Fruit fly (Drosophila melanogaster) whole organism, embryonic: Measurements from ENCODE around the gene wry.

Experiments used
- Atf3 ChIP-seq: fragments of 200-800 bp; sonication (Bioruptor generic); optimal IDR thresholded peaks from 3 replicates; lab custom pipeline; 2016; ENCODE audit warnings: missing biosample characterization, missing genetic modification characterization
- B-H1 ChIP-seq: fragments of 200-800 bp; sonication (Bioruptor generic); IDR thresholded peaks from 3 replicates; pipeline ENCODE4 v1.3.6; 2022; ENCODE audit warnings: missing biosample characterization, missing genetic modification characterization
- CG12299 ChIP-seq: fragments of 200-800 bp; sonication (Bioruptor generic); optimal IDR thresholded peaks from 2 replicates; lab custom pipeline; 2018; ENCODE audit warnings: missing biosample characterization, mild to moderate bottlenecking, missing genetic modification characterization
- CG13894 ChIP-seq: fragments of 200-800 bp; sonication (Bioruptor generic); optimal IDR thresholded peaks from 3 replicates; lab custom pipeline; 2018; ENCODE audit warnings: missing biosample characterization, mild to moderate bottlenecking, missing genetic modification characterization, moderate library complexity
- CG14050 ChIP-seq: fragments of 200-800 bp; sonication (Bioruptor generic); IDR thresholded peaks from 3 replicates; pipeline ENCODE4 v1.3.6; 2022; ENCODE audit warnings: missing biosample characterization, missing genetic modification characterization
- CG14860 ChIP-seq: fragments of 200-800 bp; sonication (Bioruptor generic); IDR thresholded peaks from 3 replicates; pipeline ENCODE4 v1.3.6; 2022; ENCODE audit warnings: missing biosample characterization, missing genetic modification characterization; ENCODE audit not compliant: partially characterized antibody
- CG15073 ChIP-seq: fragments of 200-800 bp; sonication (Bioruptor generic); optimal IDR thresholded peaks from 2 replicates; lab custom pipeline; 2016; ENCODE audit warnings: missing biosample characterization, missing genetic modification characterization
- CG15601 ChIP-seq: fragments of 200-800 bp; sonication (Bioruptor generic); optimal IDR thresholded peaks from 3 replicates; lab custom pipeline; 2019; ENCODE audit warnings: missing biosample characterization, mild to moderate bottlenecking, missing genetic modification characterization, moderate library complexity
- CG1602 ChIP-seq: fragments of 200-800 bp; sonication (Bioruptor generic); optimal IDR thresholded peaks from 3 replicates; lab custom pipeline; 2016; ENCODE audit warnings: missing biosample characterization, missing genetic modification characterization
- CG17361 ChIP-seq: fragments of 200-800 bp; sonication (Bioruptor generic); IDR thresholded peaks from 3 replicates; pipeline ENCODE4 v1.3.6; 2022; ENCODE audit warnings: missing biosample characterization, missing genetic modification characterization
- CG30431 ChIP-seq: fragments of 200-800 bp; sonication (Bioruptor generic); optimal IDR thresholded peaks from 2 replicates; lab custom pipeline; 2017; ENCODE audit warnings: missing biosample characterization, missing genetic modification characterization
- CG3065 ChIP-seq: fragments of 200-800 bp; sonication (Bioruptor generic); optimal IDR thresholded peaks from 2 replicates; lab custom pipeline; 2016; ENCODE audit warnings: missing biosample characterization, missing genetic modification characterization
- CG31365 ChIP-seq: fragments of 200-800 bp; sonication (Bioruptor generic); optimal IDR thresholded peaks from 2 replicates; lab custom pipeline; 2018; ENCODE audit warnings: missing biosample characterization, mild to moderate bottlenecking, missing genetic modification characterization
- CG3163 ChIP-seq: fragments of 200-800 bp; sonication (Bioruptor generic); optimal IDR thresholded peaks from 3 replicates; lab custom pipeline; 2016; ENCODE audit warnings: missing biosample characterization, missing genetic modification characterization
- CG6813 ChIP-seq: fragments of 200-800 bp; sonication (Bioruptor generic); optimal IDR thresholded peaks from 2 replicates; lab custom pipeline; 2017; ENCODE audit warnings: missing biosample characterization, missing genetic modification characterization, mild to moderate bottlenecking, moderate library complexity, missing genetic modification reagents
- CG8359 ChIP-seq: fragments of 200-800 bp; sonication (Bioruptor generic); optimal IDR thresholded peaks from 2 replicates; lab custom pipeline; 2017; ENCODE audit warnings: missing biosample characterization, mild to moderate bottlenecking, missing genetic modification characterization, borderline replicate concordance
- D19A ChIP-seq: fragments of 200-800 bp; optimal IDR thresholded peaks from 3 replicates; lab custom pipeline; 2019; ENCODE audit warnings: missing biosample characterization, mild to moderate bottlenecking, missing genetic modification characterization, moderate library complexity
- Dbx ChIP-seq: fragments of 200-800 bp; sonication (Bioruptor generic); IDR thresholded peaks from 3 replicates; pipeline ENCODE4 v1.3.6; 2022; ENCODE audit warnings: missing biosample characterization, missing genetic modification characterization
- Dip3 ChIP-seq: fragments of 200-800 bp; sonication (Bioruptor generic); optimal IDR thresholded peaks from 3 replicates; lab custom pipeline; 2016; ENCODE audit warnings: missing biosample characterization, missing genetic modification characterization
- Ets97D ChIP-seq: fragments of 200-800 bp; sonication (Bioruptor generic); optimal IDR thresholded peaks from 3 replicates; lab custom pipeline; 2016; ENCODE audit warnings: missing biosample characterization, missing genetic modification characterization
- Gsc ChIP-seq: fragments of 200-800 bp; sonication (Bioruptor generic); IDR thresholded peaks from 2 replicates; pipeline ENCODE4 v1.3.6; 2022; ENCODE audit warnings: missing biosample characterization, missing genetic modification characterization
- HLH4C ChIP-seq: fragments of 200-800 bp; sonication (Bioruptor generic); IDR thresholded peaks from 3 replicates; pipeline ENCODE4 v1.3.6; 2022; ENCODE audit warnings: missing biosample characterization, missing genetic modification characterization; ENCODE audit not compliant: partially characterized antibody
- HmgZ ChIP-seq: fragments of 200-800 bp; sonication (Bioruptor generic); optimal IDR thresholded peaks from 2 replicates; lab custom pipeline; 2018; ENCODE audit warnings: missing biosample characterization, mild to moderate bottlenecking, missing genetic modification characterization
- Jarid2 ChIP-seq: fragments of 200-800 bp; sonication (Bioruptor generic); optimal IDR thresholded peaks from 3 replicates; lab custom pipeline; 2017; ENCODE audit warnings: mild to moderate bottlenecking, missing biosample characterization, missing genetic modification reagents, missing genetic modification characterization
- Lhr ChIP-seq: fragments of 200-800 bp; sonication (Bioruptor generic); optimal IDR thresholded peaks from 3 replicates; lab custom pipeline; 2017; ENCODE audit warnings: mild to moderate bottlenecking, missing biosample characterization, missing genetic modification reagents, missing genetic modification characterization
- Lim3 ChIP-seq: fragments of 200-800 bp; sonication (Bioruptor generic); IDR thresholded peaks from 2 replicates; pipeline ENCODE4 v1.3.6; 2022; ENCODE audit warnings: missing biosample characterization, missing genetic modification characterization
- NK7.1 ChIP-seq: fragments of 200-800 bp; sonication (Bioruptor generic); optimal IDR thresholded peaks from 3 replicates; lab custom pipeline; 2016; ENCODE audit warnings: missing biosample characterization, missing genetic modification characterization
- Pdp1 ChIP-seq, 2 experiments: fragments of 200-800 bp; sonication (Bioruptor generic); optimal IDR thresholded peaks; 3 replicates each; lab custom pipeline; 2016; ENCODE audit warnings: missing biosample characterization in 2 of 2, missing genetic modification characterization in 2 of 2, mild to moderate bottlenecking in 1 of 2, moderate library complexity in 1 of 2
- Scr ChIP-seq: fragments of 200-800 bp; sonication (Bioruptor generic); IDR thresholded peaks from 2 replicates; pipeline ENCODE4 v1.3.6; 2022; ENCODE audit warnings: missing biosample characterization, missing genetic modification characterization; ENCODE audit not compliant: partially characterized antibody
- Sry-β ChIP-seq: fragments of 200-800 bp; sonication (Bioruptor generic); optimal IDR thresholded peaks from 2 replicates; lab custom pipeline; 2018; ENCODE audit warnings: missing biosample characterization, mild to moderate bottlenecking, missing genetic modification characterization, moderate library complexity
- Tbp ChIP-seq: fragments of >200 bp; optimal IDR thresholded peaks from 2 replicates; lab custom pipeline; 2018; ENCODE audit warnings: missing biosample characterization, missing genetic modification characterization
- Usf ChIP-seq: fragments of 200-800 bp; sonication (Bioruptor generic); optimal IDR thresholded peaks from 2 replicates; lab custom pipeline; 2017; ENCODE audit warnings: missing genotype, missing biosample characterization, missing genetic modification characterization
- Vsx1 ChIP-seq: fragments of 200-800 bp; sonication (Bioruptor generic); optimal IDR thresholded peaks from 2 replicates; lab custom pipeline; 2017; ENCODE audit warnings: missing biosample characterization, mild to moderate bottlenecking, missing genetic modification characterization, missing genetic modification reagents
- ab ChIP-seq: fragments of 200-800 bp; sonication (Bioruptor generic); optimal IDR thresholded peaks from 2 replicates; lab custom pipeline; 2016; ENCODE audit warnings: missing biosample characterization, missing genetic modification characterization
- ash1 ChIP-seq: fragments of 200-800 bp; sonication (Bioruptor generic); optimal IDR thresholded peaks from 2 replicates; lab custom pipeline; 2018; ENCODE audit warnings: missing biosample characterization, mild to moderate bottlenecking, missing genetic modification characterization
- da ChIP-seq: fragments of 200-800 bp; sonication (Bioruptor generic); optimal IDR thresholded peaks from 2 replicates; lab custom pipeline; 2016; ENCODE audit warnings: missing biosample characterization, missing genetic modification characterization
- eyg ChIP-seq: fragments of 200-800 bp; sonication (Bioruptor generic); optimal IDR thresholded peaks from 3 replicates; lab custom pipeline; 2016; ENCODE audit warnings: missing biosample characterization, missing genetic modification characterization
- grn ChIP-seq: fragments of 200-800 bp; sonication (Bioruptor generic); optimal IDR thresholded peaks from 3 replicates; lab custom pipeline; 2017; ENCODE audit warnings: missing biosample characterization, missing genetic modification characterization
- h ChIP-seq: fragments of >200 bp; optimal IDR thresholded peaks from 2 replicates; lab custom pipeline; 2017
- insv ChIP-seq, 2 experiments: fragments of 200-800 bp; sonication (Bioruptor generic); optimal IDR thresholded peaks; 3 replicates each; lab custom pipeline; 2016 to 2018; ENCODE audit warnings: missing biosample characterization in 2 of 2, missing genetic modification characterization in 2 of 2
- lov ChIP-seq, 2 experiments: fragments of 200-800 bp in 1 of 2; fragments of >200 bp in 1 of 2; sonication (Bioruptor generic) in 1 of 2; IDR thresholded peaks in 1 of 2; optimal IDR thresholded peaks in 1 of 2; 2 replicates in 1 of 2; 3 replicates in 1 of 2; pipeline versions ENCODE4 v1.3.6 to Lab custom; 2017 to 2022; ENCODE audit warnings: missing biosample characterization in 1 of 2, missing genetic modification characterization in 1 of 2
- mirr ChIP-seq: fragments of 200-800 bp; sonication (Bioruptor generic); optimal IDR thresholded peaks from 3 replicates; lab custom pipeline; 2018; ENCODE audit warnings: missing biosample characterization, mild to moderate bottlenecking, missing genetic modification characterization
- nerfin-1 ChIP-seq: fragments of 200-800 bp; sonication (Bioruptor generic); optimal IDR thresholded peaks from 3 replicates; lab custom pipeline; 2019; ENCODE audit warnings: missing biosample characterization, mild to moderate bottlenecking, missing genetic modification characterization, moderate library complexity
- scrt ChIP-seq: fragments of 200-800 bp; sonication (Bioruptor generic); optimal IDR thresholded peaks from 2 replicates; lab custom pipeline; 2018; ENCODE audit warnings: missing biosample characterization, mild to moderate bottlenecking, missing genetic modification characterization, moderate library complexity
- so ChIP-seq: fragments of 200-800 bp; sonication (Bioruptor generic); IDR thresholded peaks from 3 replicates; pipeline ENCODE4 v1.3.6; 2022; ENCODE audit warnings: missing biosample characterization, missing genetic modification characterization
- ttk ChIP-seq: fragments of 200-800 bp; sonication (Bioruptor generic); IDR thresholded peaks from 2 replicates; pipeline ENCODE4 v2.1.2; 2022; ENCODE audit warnings: missing biosample characterization, missing genetic modification characterization
- unc-4 ChIP-seq: fragments of 200-800 bp; sonication (Bioruptor generic); IDR thresholded peaks from 2 replicates; pipeline ENCODE4 v1.3.6; 2022; ENCODE audit warnings: missing biosample characterization, missing genetic modification characterization; ENCODE audit not compliant: partially characterized antibody
- vvl ChIP-seq: fragments of 200-800 bp; sonication (Bioruptor generic); IDR thresholded peaks from 2 replicates; pipeline ENCODE4 v1.3.6; 2022; ENCODE audit warnings: missing biosample characterization, missing genetic modification characterization
- zf30C ChIP-seq: fragments of 200-800 bp; sonication (Bioruptor generic); optimal IDR thresholded peaks from 3 replicates; lab custom pipeline; 2018; ENCODE audit warnings: missing biosample characterization, mild to moderate bottlenecking, missing genetic modification characterization

Gene wry

dm6 chr2L:1884409-1885082, 48.2 kb downstream of the wry start, which contains the start of gene Wdr62 (continued):
- TF ChIP-seq Tbp (no peak), nerfin-1 (no peak), Lim3 (GFP tag; lab: Robert Waterston, UW) (no peak), ttk (GFP tag; lab: Robert Waterston, UW) (no peak), Vsx1 (peak; percentile 90), CG1602 (peak; percentile 24), CG15073 (GFP tag; lab: Kevin White, UChicago) (no peak), Usf (GFP tag; lab: Kevin White, UChicago) (no peak), lov (optimal IDR thresholded peaks at IDR 0.05; lab: Kevin White, UChicago) (no peak), lov (GFP tag; IDR thresholded peaks at IDR 0.05; lab: Robert Waterston, UW) (0 out of 3 replicates have a peak, but pooled peaks have one; percentile 53), CG3065 (GFP tag; lab: Kevin White, UChicago) (no peak), scrt (GFP tag; lab: Kevin White, UChicago) (peak; percentile 45), ab (GFP tag; lab: Kevin White, UChicago) (peak; percentile 10), CG17361 (GFP tag; lab: Robert Waterston, UW) (peak; percentile 42; the same call in 1 of the 3 replicates), CG13894 (tag; lab: Kevin White, UChicago) (peak; percentile 78), so (GFP tag; lab: Robert Waterston, UW) (peak; percentile 59; the same call in 1 of the 3 replicates), eyg (no peak), zf30C (GFP tag; lab: Kevin White, UChicago) (no peak), h (lab: Kevin White, UChicago) (no peak), vvl (peak; percentile 85), HLH4C (peak; percentile 64), mirr (peak; percentile 74), HmgZ (tag; lab: Kevin White, UChicago) (peak; percentile 72), D19A (tag; lab: Kevin White, UChicago) (peak; percentile 35), CG12299 (tag; lab: Kevin White, UChicago) (no peak), B-H1 (GFP tag; lab: Robert Waterston, UW) (no peak), insv (GFP tag; optimal IDR thresholded peaks at IDR 0.05; lab: Kevin White, UChicago) (peak in 1 of 2 experiments; percentile 76), grn (GFP tag; lab: Kevin White, UChicago) (peak; percentile 22), NK7.1 (GFP tag; lab: Kevin White, UChicago) (no peak), Lhr (GFP tag; lab: Kevin White, UChicago) (peak; percentile 98), Scr (GFP tag; lab: Robert Waterston, UW) (peak; percentile 62), CG30431 (GFP tag; lab: Kevin White, UChicago) (no peak), Jarid2 (peak; percentile 96), CG15601 (tag; lab: Kevin White, UChicago) (peak; percentile 56), unc-4 (GFP tag; lab: Robert Waterston, UW) (peak; percentile 66), Dip3 (GFP tag; lab: Kevin White, UChicago) (no peak), da (GFP tag; lab: Kevin White, UChicago) (no peak), CG6813 (GFP tag; lab: Kevin White, UChicago) (no peak), CG3163 (GFP tag; lab: Kevin White, UChicago) (peak; percentile 50), ash1 (peak; percentile 61), CG14860 (GFP tag; lab: Robert Waterston, UW) (peak; percentile 45; the same call in 1 of the 3 replicates), Sry-β (GFP tag; lab: Kevin White, UChicago) (no peak), Gsc (no peak), CG31365 (tag; lab: Kevin White, UChicago) (peak; percentile 42), Dbx (GFP tag; lab: Robert Waterston, UW) (peak; percentile 78), Ets97D (GFP tag; lab: Kevin White, UChicago) (peak; percentile 91), Atf3 (GFP tag; lab: Kevin White, UChicago) (no peak), CG8359 (no peak), CG14050 (GFP tag; lab: Robert Waterston, UW) (no peak), Pdp1 (GFP tag; optimal IDR thresholded peaks at IDR 0.05; lab: Kevin White, UChicago) (peak; percentile 29 to 81)
